Worm (Caenorhabditis elegans) whole organism, late embryonic: ENCODE measurements around the gene daf-10.
"Not testable (repeated sequence)": the region's sequence is repeated elsewhere in the genome, so short reads cannot be mapped to it uniquely, and the experiment has no call there.

ENCODE experiments used
- C08G9.2 ChIP-seq: sonication (generic microtip); optimal IDR thresholded peaks from 2 replicates; lab custom pipeline; 2016; ENCODE audit warnings: mild to moderate bottlenecking, missing genetic modification characterization, moderate library complexity, missing compliant biosample characterization
- C38D4.7 ChIP-seq: fragments of 200-800 bp; sonication (Bioruptor generic); optimal IDR thresholded peaks from 2 replicates; lab custom pipeline; 2018; ENCODE audit warnings: mild to moderate bottlenecking, missing genetic modification characterization, moderate library complexity, missing compliant biosample characterization
- F13H6.1 ChIP-seq: sonication (generic microtip); optimal IDR thresholded peaks from 2 replicates; lab custom pipeline; 2016; ENCODE audit warnings: missing genetic modification characterization, missing compliant biosample characterization
- K02D7.2 ChIP-seq: sonication (generic microtip); optimal IDR thresholded peaks from 2 replicates; lab custom pipeline; 2017; ENCODE audit warnings: mild to moderate bottlenecking, missing genetic modification characterization, missing compliant biosample characterization
- K09A11.1 ChIP-seq: sonication (generic microtip); optimal IDR thresholded peaks from 2 replicates; lab custom pipeline; 2017; ENCODE audit warnings: antibody characterized with exemption, mild to moderate bottlenecking, missing genetic modification characterization, missing compliant biosample characterization; ENCODE audit not compliant: insufficient read depth
- T23F11.4 ChIP-seq: fragments of 200-800 bp; sonication (Bioruptor generic); optimal IDR thresholded peaks from 2 replicates; lab custom pipeline; 2018; ENCODE audit warnings: mild to moderate bottlenecking, missing genetic modification characterization, missing compliant biosample characterization
- Y22D7AL.16 ChIP-seq: sonication (generic microtip); optimal IDR thresholded peaks from 2 replicates; lab custom pipeline; 2016; ENCODE audit warnings: missing genetic modification characterization, missing compliant biosample characterization
- ahr-1 ChIP-seq: sonication (generic microtip); optimal IDR thresholded peaks from 2 replicates; lab custom pipeline; 2016; ENCODE audit warnings: missing genetic modification characterization, missing compliant biosample characterization
- ama-1 ChIP-seq: fragments of 150-350 bp; optimal IDR thresholded peaks from 2 replicates; lab custom pipeline; 2014
- ceh-18 ChIP-seq: sonication (generic microtip); optimal IDR thresholded peaks from 2 replicates; lab custom pipeline; 2016; ENCODE audit warnings: missing genetic modification characterization, missing compliant biosample characterization
- ceh-19 ChIP-seq: fragments of 200-800 bp; sonication (Bioruptor generic); optimal IDR thresholded peaks from 2 replicates; lab custom pipeline; 2018; ENCODE audit warnings: mild to moderate bottlenecking, missing genetic modification characterization, missing compliant biosample characterization
- ceh-31 ChIP-seq: sonication (generic microtip); optimal IDR thresholded peaks from 2 replicates; lab custom pipeline; 2016; ENCODE audit warnings: missing genetic modification characterization, missing compliant biosample characterization
- ceh-34 ChIP-seq: sonication (generic microtip); optimal IDR thresholded peaks from 2 replicates; lab custom pipeline; 2016; ENCODE audit warnings: mild to moderate bottlenecking, missing genetic modification characterization, missing compliant biosample characterization
- ceh-45 ChIP-seq: fragments of 200-800 bp; sonication (Bioruptor generic); IDR thresholded peaks from 2 replicates; pipeline ENCODE4 v1.3.6; 2022; ENCODE audit warnings: missing genetic modification reagents, missing genetic modification characterization, missing compliant biosample characterization
- ceh-48 ChIP-seq: sonication (generic microtip); optimal IDR thresholded peaks from 2 replicates; lab custom pipeline; 2016; ENCODE audit warnings: missing genetic modification characterization, inconsistent platforms, missing compliant biosample characterization
- ceh-9 ChIP-seq: sonication (generic microtip); optimal IDR thresholded peaks from 2 replicates; lab custom pipeline; 2016; ENCODE audit warnings: mild to moderate bottlenecking, missing genetic modification characterization, inconsistent platforms, missing compliant biosample characterization
- dmd-4 ChIP-seq: sonication (generic microtip); optimal IDR thresholded peaks from 2 replicates; lab custom pipeline; 2016; ENCODE audit warnings: borderline replicate concordance, missing genetic modification characterization, missing compliant biosample characterization
- elt-4 ChIP-seq: sonication (generic microtip); optimal IDR thresholded peaks from 2 replicates; lab custom pipeline; 2016; ENCODE audit warnings: missing genetic modification characterization, missing compliant biosample characterization
- ets-4 ChIP-seq: sonication (generic microtip); optimal IDR thresholded peaks from 2 replicates; lab custom pipeline; 2016; ENCODE audit warnings: missing genetic modification characterization, missing compliant biosample characterization
- eyg-1 ChIP-seq: sonication (generic microtip); optimal IDR thresholded peaks from 2 replicates; lab custom pipeline; 2016; ENCODE audit warnings: missing genotype, missing genetic modification characterization, missing compliant biosample characterization
- fkh-10 ChIP-seq: fragments of 150-350 bp; optimal IDR thresholded peaks from 2 replicates; lab custom pipeline; 2014; ENCODE audit warnings: missing biosample characterization, missing genetic modification reagents, missing genetic modification characterization
- hlh-30 ChIP-seq: sonication (generic microtip); optimal IDR thresholded peaks from 2 replicates; lab custom pipeline; 2017; ENCODE audit warnings: antibody characterized with exemption, missing genetic modification characterization, missing compliant biosample characterization; ENCODE audit not compliant: insufficient read depth
- hlh-6 ChIP-seq: sonication (generic microtip); optimal IDR thresholded peaks from 2 replicates; lab custom pipeline; 2016; ENCODE audit warnings: missing genotype, missing genetic modification characterization, missing compliant biosample characterization
- hlh-8 ChIP-seq: sonication (generic microtip); optimal IDR thresholded peaks from 2 replicates; lab custom pipeline; 2016; ENCODE audit warnings: missing genotype, missing genetic modification characterization, missing compliant biosample characterization
- madf-2 ChIP-seq: sonication (generic microtip); optimal IDR thresholded peaks from 2 replicates; lab custom pipeline; 2017; ENCODE audit warnings: missing genetic modification characterization, missing compliant biosample characterization
- nhr-11 ChIP-seq: fragments of 150-350 bp; optimal IDR thresholded peaks from 2 replicates; lab custom pipeline; 2014; ENCODE audit warnings: missing biosample characterization, missing genetic modification characterization
- nhr-232 ChIP-seq: sonication (generic microtip); optimal IDR thresholded peaks from 2 replicates; lab custom pipeline; 2016; ENCODE audit warnings: missing genetic modification characterization, missing compliant biosample characterization
- odd-2 ChIP-seq: sonication (generic microtip); optimal IDR thresholded peaks from 2 replicates; lab custom pipeline; 2017; ENCODE audit warnings: antibody characterized with exemption, mild to moderate bottlenecking, missing genetic modification characterization, missing compliant biosample characterization
- pat-9 ChIP-seq: fragments of 200-800 bp; sonication (Bioruptor generic); optimal IDR thresholded peaks from 2 replicates; lab custom pipeline; 2018; ENCODE audit warnings: mild to moderate bottlenecking, missing genetic modification characterization, moderate library complexity, missing compliant biosample characterization
- pha-2 ChIP-seq: sonication (generic microtip); optimal IDR thresholded peaks from 2 replicates; lab custom pipeline; 2017; ENCODE audit warnings: mild to moderate bottlenecking, missing genetic modification characterization, missing compliant biosample characterization
- pha-4 ChIP-seq: fragments of 150-350 bp; optimal IDR thresholded peaks from 2 replicates; lab custom pipeline; 2018; ENCODE audit warnings: missing biosample characterization, missing genetic modification reagents, missing genetic modification characterization
- pqm-1 ChIP-seq: sonication (generic microtip); optimal IDR thresholded peaks from 2 replicates; lab custom pipeline; 2016; ENCODE audit warnings: missing genetic modification characterization, missing compliant biosample characterization
- pros-1 ChIP-seq: fragments of 150-350 bp; optimal IDR thresholded peaks from 2 replicates; lab custom pipeline; 2014; ENCODE audit warnings: missing biosample characterization, missing genetic modification reagents, missing genetic modification characterization
- ref-2 ChIP-seq: sonication (generic microtip); optimal IDR thresholded peaks from 2 replicates; lab custom pipeline; 2016; ENCODE audit warnings: missing genetic modification characterization, missing compliant biosample characterization
- sdc-2 ChIP-seq: sonication (generic microtip); optimal IDR thresholded peaks from 2 replicates; lab custom pipeline; 2016; ENCODE audit warnings: missing genotype, missing genetic modification characterization, missing compliant biosample characterization
- sox-2 ChIP-seq: fragments of 200-800 bp; sonication (Bioruptor generic); IDR thresholded peaks from 2 replicates; pipeline ENCODE4 v1.3.6; 2022; ENCODE audit warnings: missing genetic modification reagents, missing genetic modification characterization, missing compliant biosample characterization
- sox-4 ChIP-seq: sonication (generic microtip); optimal IDR thresholded peaks from 2 replicates; lab custom pipeline; 2017; ENCODE audit warnings: mild to moderate bottlenecking, missing genetic modification characterization, inconsistent platforms, missing compliant biosample characterization
- syd-9 ChIP-seq: sonication (generic microtip); optimal IDR thresholded peaks from 2 replicates; lab custom pipeline; 2016; ENCODE audit warnings: mild to moderate bottlenecking, missing genetic modification characterization, moderate library complexity, missing compliant biosample characterization
- tbx-2 ChIP-seq: sonication (generic microtip); optimal IDR thresholded peaks from 2 replicates; lab custom pipeline; 2016; ENCODE audit warnings: missing genetic modification characterization, missing compliant biosample characterization
- tbx-7 ChIP-seq: sonication (generic microtip); optimal IDR thresholded peaks from 2 replicates; lab custom pipeline; 2016; ENCODE audit warnings: missing genotype, missing genetic modification characterization, missing compliant biosample characterization
- ttx-3 ChIP-seq: sonication (generic microtip); optimal IDR thresholded peaks from 2 replicates; lab custom pipeline; 2016; ENCODE audit warnings: missing genetic modification reagents, missing genetic modification characterization, missing compliant biosample characterization
- unc-3 ChIP-seq, 2 experiments: fragments of 200-800 bp in 1 of 2; sonication (Bioruptor generic) in 1 of 2; sonication (generic microtip) in 1 of 2; conservative IDR thresholded peaks in 1 of 2; optimal IDR thresholded peaks in 1 of 2; 2 replicates each; pipeline versions ENCODE4 v1.3.6 to Lab custom; 2016 to 2022; ENCODE audit warnings: missing compliant biosample characterization in 2 of 2, missing genetic modification characterization in 2 of 2, missing genetic modification reagents in 1 of 2
- unc-86 ChIP-seq: sonication (generic microtip); optimal IDR thresholded peaks from 2 replicates; lab custom pipeline; 2016; ENCODE audit warnings: missing genetic modification characterization, missing compliant biosample characterization
- ztf-16 ChIP-seq: sonication (generic microtip); optimal IDR thresholded peaks from 2 replicates; lab custom pipeline; 2017; ENCODE audit warnings: missing genetic modification characterization, missing compliant biosample characterization

Gene daf-10

ce11 chrIV:9146111-9146510 lies at the start of gene daf-10:
daf-10 (minus strand) TSS chrIV:9146211.
- TF ChIP-seq syd-9 (tag; lab: Kevin White, UChicago) (no peak), K02D7.2 (tag; lab: Kevin White, UChicago) (no peak), madf-2 (tag; lab: Kevin White, UChicago) (no peak), pqm-1 (tag; lab: Kevin White, UChicago) (no peak), ref-2 (no peak), hlh-30 (tag; lab: Kevin White, UChicago) (no peak), C38D4.7 (GFP tag; lab: Kevin White, UChicago) (no peak), ets-4 (tag; lab: Kevin White, UChicago) (no peak), ahr-1 (tag; lab: Kevin White, UChicago) (no peak), sox-4 (tag; lab: Kevin White, UChicago) (no peak), sdc-2 (tag; lab: Kevin White, UChicago) (no peak), K09A11.1 (tag; lab: Kevin White, UChicago) (no peak), odd-2 (no peak), ama-1 (lab: Kevin White, UChicago) (no peak)

ce11 chrIV:9194524-9194923 lies 48.5 kb upstream of the daf-10 start, which contains the start of gene C46C2.7:
C46C2.7 (plus strand) TSS chrIV:9194824.
- not testable (repeated sequence) for TF ChIP-seq ceh-9, pros-1, eyg-1 (tag; lab: Kevin White, UChicago)

- no peak for TF ChIP-seq ceh-45 (GFP tag; lab: Robert Waterston, UW)
- no peak for TF ChIP-seq hlh-8 (tag; lab: Kevin White, UChicago)
- TF ChIP-seq C08G9.2 (tag; lab: Kevin White, UChicago): no peak
- no peak for TF ChIP-seq hlh-30 (tag; lab: Kevin White, UChicago)
- no peak for TF ChIP-seq pha-2 (tag; lab: Kevin White, UChicago)
- TF ChIP-seq ceh-48 (tag; lab: Kevin White, UChicago): no peak
- TF ChIP-seq hlh-6 (tag; lab: Kevin White, UChicago): no peak
- TF ChIP-seq pat-9: no peak
- no peak for TF ChIP-seq sox-4 (tag; lab: Kevin White, UChicago)
- no peak for TF ChIP-seq nhr-11
- TF ChIP-seq dmd-4: no peak
- no peak for TF ChIP-seq T23F11.4 (GFP tag; lab: Kevin White, UChicago)
- no peak for TF ChIP-seq ttx-3 (tag; lab: Kevin White, UChicago)
These were observed 46.5 kb upstream of the daf-10 start, which contains the start of gene C46C2.5 for ce11 chrIV:9192522-9192921. C46C2.5 (minus strand) TSS chrIV:9192622.

- TF ChIP-seq ceh-19 (GFP tag; lab: Kevin White, UChicago) (peak; percentile 93), ceh-34 (peak; percentile 94), syd-9 (tag; lab: Kevin White, UChicago) (peak; percentile 96), ceh-18 (tag; lab: Kevin White, UChicago) (peak; percentile 80), sox-4 (tag; lab: Kevin White, UChicago) (peak; percentile 92), Y22D7AL.16 (tag; lab: Kevin White, UChicago) (peak; percentile 90), tbx-2 (tag; lab: Kevin White, UChicago) (peak; percentile 91), pha-4 (tag; lab: Kevin White, UChicago) (no peak), ceh-9 (tag; lab: Kevin White, UChicago) (peak; percentile 66), elt-4 (tag; lab: Kevin White, UChicago) (no peak), ceh-31 (tag; lab: Kevin White, UChicago) (peak; percentile 87), ama-1 (lab: Kevin White, UChicago) (no peak), K09A11.1 (tag; lab: Kevin White, UChicago) (peak; percentile 43), fkh-10 (no peak), nhr-232 (peak; percentile 90), F13H6.1 (tag; lab: Kevin White, UChicago) (peak; percentile 85), ztf-16 (tag; lab: Kevin White, UChicago) (peak; percentile 94), tbx-7 (peak; percentile 60), C08G9.2 (tag; lab: Kevin White, UChicago) (peak; percentile 85), hlh-30 (tag; lab: Kevin White, UChicago) (peak; percentile 53), pha-2 (tag; lab: Kevin White, UChicago) (peak; percentile 91), unc-3 (GFP tag; conservative IDR thresholded peaks at IDR 0.05; lab: Robert Waterston, UW) (peak; percentile 77), unc-3 (tag; optimal IDR thresholded peaks at IDR 0.05; lab: Kevin White, UChicago) (peak; percentile 89), ahr-1 (tag; lab: Kevin White, UChicago) (peak; percentile 72), nhr-11 (no peak), hlh-6 (tag; lab: Kevin White, UChicago) (peak; percentile 95), sox-2 (GFP tag; lab: Robert Waterston, UW) (peak; percentile 72), dmd-4 (peak; percentile 84), unc-86 (tag; lab: Kevin White, UChicago) (peak; percentile 89), ref-2 (peak; percentile 88)
These were observed 45.2 kb upstream of the daf-10 start for ce11 chrIV:9191183-9191582.
